Worm (Caenorhabditis elegans) whole organism, L1 larva: Measurements from ENCODE around the gene lec-4.

Experiments used
- C16A3.4 ChIP-seq: fragments of 150-350 bp; optimal IDR thresholded peaks from 2 replicates; lab custom pipeline; 2014; ENCODE audit warnings: missing biosample characterization, missing genetic modification characterization
- ceh-63 ChIP-seq: fragments of 200-800 bp; sonication (Bioruptor generic); optimal IDR thresholded peaks from 2 replicates; lab custom pipeline; 2018; ENCODE audit warnings: mild to moderate bottlenecking, missing genetic modification characterization, missing compliant biosample characterization
- ceh-8 ChIP-seq: fragments of 200-800 bp; sonication (Bioruptor generic); optimal IDR thresholded peaks from 2 replicates; lab custom pipeline; 2018; ENCODE audit warnings: mild to moderate bottlenecking, missing genetic modification characterization, moderate library complexity, missing compliant biosample characterization
- ceh-88 ChIP-seq: fragments of 200-800 bp; sonication (Bioruptor generic); IDR thresholded peaks from 2 replicates; pipeline ENCODE4 v1.3.6; 2022; ENCODE audit warnings: missing genetic modification characterization, missing compliant biosample characterization
- ceh-90 ChIP-seq: sonication (generic microtip); optimal IDR thresholded peaks from 2 replicates; lab custom pipeline; 2016; ENCODE audit warnings: missing genetic modification characterization, missing compliant biosample characterization
- ces-1 ChIP-seq: fragments of 150-350 bp; optimal IDR thresholded peaks from 2 replicates; lab custom pipeline; 2014; ENCODE audit warnings: missing biosample characterization, missing genetic modification reagents, missing genetic modification characterization
- dpl-1 ChIP-seq, 3 experiments: fragments of 150-350 bp in 2 of 3; sonication (generic microtip) in 1 of 3; optimal IDR thresholded peaks; 2 replicates each; lab custom pipeline; 2014 to 2017; ENCODE audit warnings: missing biosample characterization in 3 of 3, missing genetic modification characterization in 3 of 3, missing genetic modification reagents in 3 of 3
- dsc-1 ChIP-seq: sonication (generic microtip); optimal IDR thresholded peaks from 2 replicates; lab custom pipeline; 2016; ENCODE audit warnings: mild to moderate bottlenecking, missing genetic modification characterization, missing compliant biosample characterization
- efl-1 ChIP-seq, 4 experiments: fragments of 150-350 bp; optimal IDR thresholded peaks in 3 of 4; peaks in 1 of 4; 1 replicate in 1 of 4; 2 replicates in 3 of 4; lab custom pipeline; 2014; ENCODE audit warnings: missing biosample characterization in 2 of 4, missing genetic modification characterization in 2 of 4, missing genetic modification reagents in 2 of 4
- efl-3 ChIP-seq: fragments of 200-800 bp; sonication (Bioruptor generic); optimal IDR thresholded peaks from 2 replicates; lab custom pipeline; 2018; ENCODE audit warnings: mild to moderate bottlenecking, missing genetic modification characterization, missing compliant biosample characterization
- egl-13 ChIP-seq: sonication (generic microtip); optimal IDR thresholded peaks from 2 replicates; lab custom pipeline; 2016; ENCODE audit warnings: missing genotype, missing genetic modification reagents, missing genetic modification characterization, missing compliant biosample characterization
- egl-27 ChIP-seq, 2 experiments: fragments of 150-350 bp in 1 of 2; sonication (generic microtip); optimal IDR thresholded peaks; 3 replicates each; lab custom pipeline; 2017 to 2018; ENCODE audit warnings: missing biosample characterization in 2 of 2, missing genetic modification characterization in 2 of 2, missing genetic modification reagents in 2 of 2
- elt-2 ChIP-seq: sonication (generic microtip); optimal IDR thresholded peaks from 2 replicates; lab custom pipeline; 2016; ENCODE audit warnings: missing genetic modification characterization, mild to moderate bottlenecking, inconsistent platforms, missing compliant biosample characterization, missing genetic modification reagents
- elt-3 ChIP-seq, 6 experiments: fragments of 150-350 bp in 1 of 6; sonication (generic microtip); optimal IDR thresholded peaks; 2 replicates each; lab custom pipeline; 2017 to 2018; ENCODE audit warnings: missing biosample characterization in 6 of 6, missing genetic modification characterization in 6 of 6, inconsistent platforms in 1 of 6
- fkh-10 ChIP-seq: sonication (generic microtip); optimal IDR thresholded peaks from 2 replicates; lab custom pipeline; 2017; ENCODE audit warnings: missing biosample characterization, missing genetic modification reagents, missing genetic modification characterization
- fkh-4 ChIP-seq: sonication (generic microtip); optimal IDR thresholded peaks from 2 replicates; lab custom pipeline; 2016; ENCODE audit warnings: missing compliant biosample characterization, missing genetic modification characterization, borderline replicate concordance
- fkh-8 ChIP-seq: sonication (generic microtip); optimal IDR thresholded peaks from 2 replicates; lab custom pipeline; 2016; ENCODE audit warnings: mild to moderate bottlenecking, missing genetic modification characterization, missing compliant biosample characterization
- grh-1 ChIP-seq: fragments of 200-800 bp; sonication (Bioruptor generic); IDR thresholded peaks from 2 replicates; pipeline ENCODE4 v1.3.6; 2022; ENCODE audit warnings: missing genetic modification reagents, missing genetic modification characterization, missing compliant biosample characterization
- hlh-17 ChIP-seq: fragments of 200-800 bp; sonication (Bioruptor generic); optimal IDR thresholded peaks from 2 replicates; lab custom pipeline; 2018; ENCODE audit warnings: missing genetic modification characterization, mild to moderate bottlenecking, missing compliant biosample characterization, moderate library complexity, borderline replicate concordance
- hpl-2 ChIP-seq: fragments of 150-350 bp; optimal IDR thresholded peaks from 2 replicates; lab custom pipeline; 2014; ENCODE audit warnings: missing biosample characterization, missing genetic modification reagents, missing genetic modification characterization
- isw-1 ChIP-seq: fragments of 200-800 bp; sonication (Bioruptor generic); IDR thresholded peaks from 2 replicates; pipeline ENCODE4 v1.3.6; 2022; ENCODE audit warnings: missing genetic modification characterization, missing compliant biosample characterization
- jun-1 ChIP-seq: fragments of 150-350 bp; optimal IDR thresholded peaks from 2 replicates; lab custom pipeline; 2014; ENCODE audit warnings: missing biosample characterization, missing genetic modification reagents, missing genetic modification characterization
- lin-13 ChIP-seq: fragments of 150-350 bp; optimal IDR thresholded peaks from 2 replicates; lab custom pipeline; 2014; ENCODE audit warnings: missing biosample characterization, missing genetic modification reagents, missing genetic modification characterization
- lin-14 ChIP-seq: fragments of 200-800 bp; sonication (Bioruptor generic); optimal IDR thresholded peaks from 2 replicates; lab custom pipeline; 2018; ENCODE audit warnings: mild to moderate bottlenecking, missing genetic modification characterization, moderate library complexity, missing compliant biosample characterization
- lir-3 ChIP-seq: sonication (generic microtip); optimal IDR thresholded peaks from 2 replicates; lab custom pipeline; 2016; ENCODE audit warnings: mild to moderate bottlenecking, missing genetic modification characterization, moderate library complexity, missing compliant biosample characterization; ENCODE audit not compliant: poor library complexity
- lsy-2 ChIP-seq, 2 experiments: fragments of 150-350 bp; optimal IDR thresholded peaks; 2 replicates each; lab custom pipeline; 2014; ENCODE audit warnings: missing biosample characterization in 2 of 2, missing genetic modification characterization in 2 of 2
- mdl-1 ChIP-seq, 2 experiments: fragments of 150-350 bp; optimal IDR thresholded peaks; 2 replicates each; lab custom pipeline; 2014 to 2017; ENCODE audit warnings: missing biosample characterization in 2 of 2, missing genetic modification characterization in 2 of 2, inconsistent platforms in 1 of 2
- mef-2 ChIP-seq: fragments of 150-350 bp; optimal IDR thresholded peaks from 2 replicates; lab custom pipeline; 2014; ENCODE audit warnings: missing biosample characterization, missing genetic modification characterization
- mep-1 ChIP-seq: fragments of 150-350 bp; optimal IDR thresholded peaks from 2 replicates; lab custom pipeline; 2014; ENCODE audit warnings: missing biosample characterization, missing genetic modification characterization
- nhr-11 ChIP-seq: fragments of 150-350 bp; optimal IDR thresholded peaks from 2 replicates; lab custom pipeline; 2014; ENCODE audit warnings: missing biosample characterization, missing genetic modification characterization
- nhr-12 ChIP-seq: sonication (generic microtip); optimal IDR thresholded peaks from 2 replicates; lab custom pipeline; 2017; ENCODE audit warnings: missing biosample characterization, missing genetic modification characterization
- nhr-19 ChIP-seq: fragments of 200-800 bp; sonication (Bioruptor generic); conservative IDR thresholded peaks from 2 replicates; pipeline ENCODE4 v1.3.6; 2022; ENCODE audit warnings: missing genetic modification characterization, missing compliant biosample characterization
- nhr-20 ChIP-seq: sonication (generic microtip); optimal IDR thresholded peaks from 2 replicates; lab custom pipeline; 2016; ENCODE audit warnings: mild to moderate bottlenecking, missing genetic modification characterization, missing compliant biosample characterization
- nhr-237 ChIP-seq: fragments of 150-350 bp; optimal IDR thresholded peaks from 2 replicates; lab custom pipeline; 2014; ENCODE audit warnings: missing biosample characterization, missing genetic modification characterization
- nhr-47 ChIP-seq: sonication (generic microtip); optimal IDR thresholded peaks from 2 replicates; lab custom pipeline; 2016; ENCODE audit warnings: mild to moderate bottlenecking, missing genetic modification characterization, moderate library complexity, missing compliant biosample characterization
- nhr-71 ChIP-seq: sonication (generic microtip); optimal IDR thresholded peaks from 2 replicates; lab custom pipeline; 2016; ENCODE audit warnings: mild to moderate bottlenecking, missing genetic modification characterization, moderate library complexity, missing compliant biosample characterization
- nhr-76 ChIP-seq: sonication (generic microtip); optimal IDR thresholded peaks from 2 replicates; lab custom pipeline; 2017; ENCODE audit warnings: missing biosample characterization, missing genetic modification characterization
- nhr-84 ChIP-seq: sonication (generic microtip); optimal IDR thresholded peaks from 2 replicates; lab custom pipeline; 2017; ENCODE audit warnings: missing biosample characterization, missing genetic modification characterization
- nhr-85 ChIP-seq: sonication (generic microtip); peaks from one replicate; lab custom pipeline; 2016; ENCODE audit warnings: missing genetic modification characterization, inconsistent platforms, missing compliant biosample characterization
- pag-3 ChIP-seq: sonication (generic microtip); optimal IDR thresholded peaks from 2 replicates; lab custom pipeline; 2017; ENCODE audit warnings: missing genetic modification characterization, mild to moderate bottlenecking, missing compliant biosample characterization, antibody characterized with exemption, borderline replicate concordance; ENCODE audit not compliant: insufficient read depth
- pax-3 ChIP-seq: fragments of 200-800 bp; sonication (Bioruptor generic); optimal IDR thresholded peaks from 2 replicates; lab custom pipeline; 2018; ENCODE audit warnings: mild to moderate bottlenecking, missing genetic modification characterization, moderate library complexity, missing compliant biosample characterization
- skn-1 ChIP-seq: fragments of 150-350 bp; optimal IDR thresholded peaks from 2 replicates; lab custom pipeline; 2014; ENCODE audit warnings: missing biosample characterization, missing genetic modification characterization
- snpc-4 ChIP-seq: fragments of 150-350 bp; optimal IDR thresholded peaks from 2 replicates; lab custom pipeline; 2014; ENCODE audit warnings: missing biosample characterization, missing genetic modification characterization
- snu-23 ChIP-seq: sonication (generic microtip); optimal IDR thresholded peaks from 2 replicates; lab custom pipeline; 2016; ENCODE audit warnings: missing genetic modification characterization, missing compliant biosample characterization
- swsn-7 ChIP-seq: sonication (generic microtip); optimal IDR thresholded peaks from 2 replicates; lab custom pipeline; 2016; ENCODE audit warnings: missing genetic modification characterization, missing compliant biosample characterization
- tbx-2 ChIP-seq: sonication (generic microtip); optimal IDR thresholded peaks from 2 replicates; lab custom pipeline; 2016; ENCODE audit warnings: missing genetic modification characterization, missing compliant biosample characterization
- unc-130 ChIP-seq: fragments of 150-350 bp; optimal IDR thresholded peaks from 2 replicates; lab custom pipeline; 2017; ENCODE audit warnings: missing biosample characterization, missing genetic modification characterization, inconsistent platforms
- unc-30 ChIP-seq: sonication (generic microtip); optimal IDR thresholded peaks from 2 replicates; lab custom pipeline; 2017; ENCODE audit warnings: missing biosample characterization, missing genetic modification characterization
- vab-15 ChIP-seq: sonication (generic microtip); optimal IDR thresholded peaks from 2 replicates; lab custom pipeline; 2017; ENCODE audit warnings: missing genotype, mild to moderate bottlenecking, missing genetic modification characterization, missing compliant biosample characterization
- zip-4 ChIP-seq: fragments of 200-800 bp; sonication (Bioruptor generic); optimal IDR thresholded peaks from 2 replicates; lab custom pipeline; 2018; ENCODE audit warnings: mild to moderate bottlenecking, missing genetic modification characterization, moderate library complexity, missing compliant biosample characterization
- ztf-4 ChIP-seq: fragments of 150-350 bp; optimal IDR thresholded peaks from 2 replicates; lab custom pipeline; 2014; ENCODE audit warnings: missing biosample characterization, missing genetic modification characterization

lec-4 gene

DNA sequence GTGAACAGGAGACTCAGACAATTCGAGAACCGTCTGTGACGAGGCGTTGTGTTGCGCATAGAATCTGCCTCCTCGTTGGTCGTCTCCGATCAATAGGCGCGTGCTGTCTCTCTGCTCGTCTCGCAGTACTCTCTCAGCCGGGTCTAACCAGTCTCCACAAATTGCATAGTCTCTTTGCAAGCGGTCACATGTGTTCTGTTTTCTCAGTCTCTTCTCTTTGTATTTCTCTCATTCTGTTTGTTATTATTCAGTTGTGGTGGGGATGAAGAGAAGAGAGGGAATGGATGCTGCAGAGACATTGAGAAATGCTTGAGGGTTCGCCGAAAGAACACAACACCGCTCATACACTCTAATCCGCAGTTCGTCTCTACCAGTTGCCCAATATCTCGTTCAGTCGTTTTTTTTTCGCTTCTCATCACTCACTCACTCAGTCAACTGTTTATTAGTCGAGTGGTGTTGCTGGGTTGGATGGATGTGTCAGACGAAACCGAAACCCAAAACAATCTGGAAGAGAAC is 28.3 kb upstream of the lec-4 start (continued):
- peak; percentile 33 for TF ChIP-seq fkh-4 (tag; lab: Kevin White, UChicago)
- TF ChIP-seq mdl-1 (tag; optimal IDR thresholded peaks at IDR 0.05; lab: Kevin White, UChicago), result peak; percentile 96 to 100
- peak; percentile 90 for TF ChIP-seq dsc-1 (tag; lab: Kevin White, UChicago)
- peak; percentile 90 for TF ChIP-seq grh-1 (GFP tag; lab: Robert Waterston, UW)
- peak; percentile 97 for TF ChIP-seq ztf-4 (tag; lab: Kevin White, UChicago)
- no peak for TF ChIP-seq unc-30 (tag; lab: Kevin White, UChicago)
- no peak for TF ChIP-seq ceh-63 (GFP tag; lab: Kevin White, UChicago)
- TF ChIP-seq nhr-85 (tag; lab: Kevin White, UChicago), result peak; percentile 98
- peak; percentile 45 for TF ChIP-seq nhr-12 (tag; lab: Kevin White, UChicago)
- peak; percentile 62 for TF ChIP-seq elt-2 (tag; lab: Kevin White, UChicago)
- TF ChIP-seq ceh-90 (tag; lab: Kevin White, UChicago), result no peak
- TF ChIP-seq pax-3 (tag; lab: Kevin White, UChicago), result peak; percentile 93
- peak; percentile 99 for TF ChIP-seq snu-23 (GFP tag; lab: Kevin White, UChicago)
- peak; percentile 51 for TF ChIP-seq pag-3 (tag; lab: Kevin White, UChicago)
- peak; percentile 87 for TF ChIP-seq hpl-2
- TF ChIP-seq nhr-76 (tag; lab: Kevin White, UChicago), result no peak
- peak; percentile 94 for TF ChIP-seq jun-1 (tag; lab: Kevin White, UChicago)
- TF ChIP-seq skn-1 (tag; lab: Kevin White, UChicago), result peak; percentile 90
- peak; percentile 97 for TF ChIP-seq lin-13 (GFP tag; lab: Kevin White, UChicago)
- TF ChIP-seq unc-130 (tag; lab: Kevin White, UChicago), result peak; percentile 91
- no peak for TF ChIP-seq nhr-84 (tag; lab: Kevin White, UChicago)
- TF ChIP-seq nhr-47, result peak; percentile 97
- TF ChIP-seq tbx-2 (tag; lab: Kevin White, UChicago), result peak; percentile 99
- TF ChIP-seq egl-13 (tag; lab: Kevin White, UChicago), result peak; percentile 83
- TF ChIP-seq mef-2 (tag; lab: Kevin White, UChicago), result peak; percentile 90
- peak; percentile 91 for TF ChIP-seq C16A3.4 (tag; lab: Kevin White, UChicago)
- no peak for TF ChIP-seq efl-3 (GFP tag; lab: Kevin White, UChicago)
- peak; percentile 90 for TF ChIP-seq lir-3
- peak; percentile 98 for TF ChIP-seq fkh-8 (tag; lab: Kevin White, UChicago)
- peak; percentile 89 to 93 for TF ChIP-seq efl-1 (optimal IDR thresholded peaks at IDR 0.05; lab: Kevin White, UChicago)
- TF ChIP-seq efl-1 (GFP tag; optimal IDR thresholded peaks at IDR 0.05 in 1 of 2; lab: Kevin White, UChicago), result peak; percentile 71 to 96
- TF ChIP-seq mep-1 (tag; lab: Kevin White, UChicago), result peak; percentile 95
- TF ChIP-seq lin-14, result peak; percentile 100
- no peak for TF ChIP-seq vab-15
- TF ChIP-seq hlh-17, result no peak
- peak; percentile 73 for TF ChIP-seq zip-4 (GFP tag; lab: Kevin White, UChicago)
- TF ChIP-seq ceh-88 (GFP tag; lab: Robert Waterston, UW), result peak; percentile 83
- TF ChIP-seq ces-1, result no peak
- peak; percentile 98 for TF ChIP-seq fkh-10 (GFP tag; lab: Kevin White, UChicago)
- TF ChIP-seq nhr-71 (tag; lab: Kevin White, UChicago), result peak; percentile 99
- peak; percentile 93 to 96 for TF ChIP-seq egl-27 (tag; optimal IDR thresholded peaks at IDR 0.05; lab: Kevin White, UChicago)
- peak; percentile 89 for TF ChIP-seq ceh-8 (GFP tag; lab: Kevin White, UChicago)
- peak in 5 of 6 experiments; percentile 59 to 91 (median 81) for TF ChIP-seq elt-3 (tag; optimal IDR thresholded peaks at IDR 0.05; lab: Kevin White, UChicago)
- peak; percentile 98 for TF ChIP-seq nhr-20 (tag; lab: Kevin White, UChicago)
- peak; percentile 71 to 75 (median 74) for TF ChIP-seq dpl-1 (GFP tag; optimal IDR thresholded peaks at IDR 0.05; lab: Kevin White, UChicago)
- peak; percentile 95 for TF ChIP-seq nhr-11
- TF ChIP-seq nhr-19 (GFP tag; lab: Robert Waterston, UW), result peak; percentile 95
- TF ChIP-seq lsy-2 (tag; optimal IDR thresholded peaks at IDR 0.05; lab: Kevin White, UChicago), result peak; percentile 94 to 96
- peak; percentile 78 for TF ChIP-seq snpc-4
- peak; percentile 97 for TF ChIP-seq swsn-7 (tag; lab: Kevin White, UChicago)
- peak; percentile 90 for TF ChIP-seq isw-1
- TF ChIP-seq nhr-237 (tag; lab: Kevin White, UChicago), result peak; percentile 91
